Worm (Caenorhabditis elegans): ENCODE results near the gene ZK616.65.
A peak's percentile ranks its signal among the peaks of the same experiment; 100 is the strongest.

ce11 chrIV:5394687-5395086 is 16.3 kb downstream of the ZK616.65 start, which contains the start of the genes perm-3 and swsn-6:
- peak; percentile 35 for TF ChIP-seq nfya-1 (tag; optimal IDR thresholded peaks at IDR 0.05)
- no peak for TF ChIP-seq mec-3 (tag; optimal IDR thresholded peaks at IDR 0.05; ENCODE audit: borderline replicate concordance)
- no peak for TF ChIP-seq ztf-16 (tag; optimal IDR thresholded peaks at IDR 0.05)
- no peak for TF ChIP-seq dve-1 (tag; optimal IDR thresholded peaks at IDR 0.05)
- no peak for TF ChIP-seq nhr-11 (tag; optimal IDR thresholded peaks at IDR 0.05)
- no peak for TF ChIP-seq madf-2 (tag; optimal IDR thresholded peaks at IDR 0.05)
